Worm (Caenorhabditis elegans) whole organism, L3 larva: ENCODE measurements around the gene txt-13.

ENCODE experiments used
- R02D3.7 ChIP-seq: fragments of 150-350 bp; optimal IDR thresholded peaks from 2 replicates; lab custom pipeline; 2014; ENCODE audit warnings: missing biosample characterization, missing genetic modification characterization
- aly-2 ChIP-seq: fragments of 150-350 bp; optimal IDR thresholded peaks from 2 replicates; lab custom pipeline; 2014; ENCODE audit warnings: missing biosample characterization, missing genetic modification characterization
- ama-1 ChIP-seq: fragments of 150-350 bp; optimal IDR thresholded peaks from 2 replicates; lab custom pipeline; 2018
- ceh-28 ChIP-seq: fragments of 150-350 bp; optimal IDR thresholded peaks from 2 replicates; lab custom pipeline; 2014; ENCODE audit warnings: missing biosample characterization, missing genetic modification reagents, missing genetic modification characterization
- daf-12 ChIP-seq: fragments of 150-350 bp; optimal IDR thresholded peaks from 2 replicates; lab custom pipeline; 2014; ENCODE audit warnings: missing biosample characterization, missing genetic modification reagents, missing genetic modification characterization
- egl-27 ChIP-seq: sonication (generic microtip); optimal IDR thresholded peaks from 4 replicates; lab custom pipeline; 2017; ENCODE audit warnings: missing biosample characterization, missing genetic modification reagents, missing genetic modification characterization
- egl-5 ChIP-seq: fragments of 150-350 bp; optimal IDR thresholded peaks from 2 replicates; lab custom pipeline; 2017; ENCODE audit warnings: missing biosample characterization, missing genetic modification reagents, missing genetic modification characterization, inconsistent platforms
- elt-2 ChIP-seq: sonication (generic microtip); optimal IDR thresholded peaks from 2 replicates; lab custom pipeline; 2016; ENCODE audit warnings: missing genetic modification reagents, mild to moderate bottlenecking, missing genetic modification characterization, missing compliant biosample characterization
- elt-3 ChIP-seq, 3 experiments: fragments of 150-350 bp in 1 of 3; sonication (generic microtip) in 2 of 3; optimal IDR thresholded peaks; 2 replicates in 2 of 3; 4 replicates in 1 of 3; lab custom pipeline; 2014 to 2017; ENCODE audit warnings: missing biosample characterization in 3 of 3, missing genetic modification characterization in 3 of 3
- fkh-10 ChIP-seq: sonication (generic microtip); optimal IDR thresholded peaks from 2 replicates; lab custom pipeline; 2017; ENCODE audit warnings: missing biosample characterization, missing genetic modification reagents, missing genetic modification characterization
- fkh-2 ChIP-seq: fragments of 150-350 bp; optimal IDR thresholded peaks from 2 replicates; lab custom pipeline; 2014; ENCODE audit warnings: missing biosample characterization, missing genetic modification reagents, missing genetic modification characterization
- jun-1 ChIP-seq: fragments of 150-350 bp; optimal IDR thresholded peaks from 2 replicates; lab custom pipeline; 2014; ENCODE audit warnings: missing biosample characterization, missing genetic modification reagents, missing genetic modification characterization
- lin-39 ChIP-seq: fragments of 150-350 bp; optimal IDR thresholded peaks from 2 replicates; lab custom pipeline; 2018; ENCODE audit warnings: missing biosample characterization, missing genetic modification reagents, missing genetic modification characterization
- mdl-1 ChIP-seq: fragments of 150-350 bp; optimal IDR thresholded peaks from 2 replicates; lab custom pipeline; 2014; ENCODE audit warnings: missing biosample characterization, missing genetic modification characterization
- nfya-1 ChIP-seq: sonication (generic microtip); optimal IDR thresholded peaks from 2 replicates; lab custom pipeline; 2017; ENCODE audit warnings: missing genetic modification characterization, mild to moderate bottlenecking, missing compliant biosample characterization, antibody characterized with exemption, moderate library complexity; ENCODE audit not compliant: insufficient read depth
- nhr-11 ChIP-seq: fragments of 150-350 bp; optimal IDR thresholded peaks from 2 replicates; lab custom pipeline; 2014; ENCODE audit warnings: missing biosample characterization, missing genetic modification characterization
- nhr-12 ChIP-seq: fragments of 150-350 bp; optimal IDR thresholded peaks from 2 replicates; lab custom pipeline; 2014; ENCODE audit warnings: missing biosample characterization, missing genetic modification characterization
- nhr-23 ChIP-seq: fragments of 150-350 bp; optimal IDR thresholded peaks from 2 replicates; lab custom pipeline; 2014; ENCODE audit warnings: missing biosample characterization, missing genetic modification reagents, missing genetic modification characterization
- nhr-28 ChIP-seq: fragments of 150-350 bp; optimal IDR thresholded peaks from 2 replicates; lab custom pipeline; 2014; ENCODE audit warnings: missing biosample characterization, missing genetic modification characterization
- nhr-43 ChIP-seq: sonication (generic microtip); optimal IDR thresholded peaks from 2 replicates; lab custom pipeline; 2016; ENCODE audit warnings: mild to moderate bottlenecking, missing genetic modification characterization, missing compliant biosample characterization; ENCODE audit not compliant: poor library complexity, severe bottlenecking
- nhr-67 ChIP-seq: fragments of 150-350 bp; optimal IDR thresholded peaks from 2 replicates; lab custom pipeline; 2014; ENCODE audit warnings: missing biosample characterization, missing genetic modification characterization
- nhr-77 ChIP-seq: fragments of 150-350 bp; optimal IDR thresholded peaks from 2 replicates; lab custom pipeline; 2014; ENCODE audit warnings: missing biosample characterization, missing genetic modification characterization
- pha-4 ChIP-seq: fragments of 150-350 bp; optimal IDR thresholded peaks from 2 replicates; lab custom pipeline; 2014; ENCODE audit warnings: missing biosample characterization, missing genetic modification reagents, missing genetic modification characterization
- pqm-1 ChIP-seq: fragments of 150-350 bp; optimal IDR thresholded peaks from 2 replicates; lab custom pipeline; 2017; ENCODE audit warnings: missing biosample characterization, missing genetic modification characterization, inconsistent platforms
- sea-2 ChIP-seq: fragments of 150-350 bp; sonication (generic microtip); optimal IDR thresholded peaks from 4 replicates; lab custom pipeline; 2014; ENCODE audit warnings: missing biosample characterization, missing genetic modification reagents, missing genetic modification characterization
- snpc-4 ChIP-seq: fragments of 150-350 bp; optimal IDR thresholded peaks from 2 replicates; lab custom pipeline; 2014; ENCODE audit warnings: missing biosample characterization, missing genetic modification characterization
- tbx-2 ChIP-seq: sonication (generic microtip); optimal IDR thresholded peaks from 2 replicates; lab custom pipeline; 2016; ENCODE audit warnings: mild to moderate bottlenecking, missing genetic modification characterization, missing compliant biosample characterization
- zag-1 ChIP-seq: fragments of 150-350 bp; optimal IDR thresholded peaks from 2 replicates; lab custom pipeline; 2014; ENCODE audit warnings: missing biosample characterization, missing genetic modification characterization
- ztf-11 ChIP-seq: fragments of 150-350 bp; optimal IDR thresholded peaks from 2 replicates; lab custom pipeline; 2014; ENCODE audit warnings: missing biosample characterization, missing genetic modification characterization

The txt-13 gene

DNA sequence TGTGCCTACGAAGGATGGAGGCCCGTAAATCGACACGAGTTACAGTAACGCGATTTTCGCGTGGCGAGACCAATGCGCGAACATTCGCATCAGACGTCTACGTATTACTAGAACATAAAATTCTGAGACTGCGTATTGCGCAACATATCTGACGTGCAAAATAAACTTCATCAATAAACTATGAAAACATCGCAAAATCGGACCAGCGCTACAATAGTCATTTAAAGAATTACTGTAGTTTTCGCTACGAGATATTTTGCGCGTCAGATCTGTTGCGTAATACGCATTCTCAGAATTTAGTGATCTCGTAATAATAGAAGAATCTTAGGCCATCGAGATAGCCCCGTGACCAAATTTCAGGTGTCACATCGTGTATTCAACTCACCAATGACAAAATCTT, 23.9 kb downstream of the txt-13 start:
- TF ChIP-seq fkh-2 (tag; lab: Kevin White, UChicago) = no peak
- TF ChIP-seq nhr-77 = no peak
- TF ChIP-seq nfya-1 (tag; lab: Kevin White, UChicago) = no peak
- TF ChIP-seq egl-27 (tag; lab: Kevin White, UChicago) = no peak
- no peak for TF ChIP-seq nhr-67
- no peak for TF ChIP-seq aly-2 (tag; lab: Kevin White, UChicago)
- TF ChIP-seq tbx-2 (tag; lab: Kevin White, UChicago) = no peak
- no peak for TF ChIP-seq nhr-28
- no peak for TF ChIP-seq mdl-1 (tag; lab: Kevin White, UChicago)

DNA sequence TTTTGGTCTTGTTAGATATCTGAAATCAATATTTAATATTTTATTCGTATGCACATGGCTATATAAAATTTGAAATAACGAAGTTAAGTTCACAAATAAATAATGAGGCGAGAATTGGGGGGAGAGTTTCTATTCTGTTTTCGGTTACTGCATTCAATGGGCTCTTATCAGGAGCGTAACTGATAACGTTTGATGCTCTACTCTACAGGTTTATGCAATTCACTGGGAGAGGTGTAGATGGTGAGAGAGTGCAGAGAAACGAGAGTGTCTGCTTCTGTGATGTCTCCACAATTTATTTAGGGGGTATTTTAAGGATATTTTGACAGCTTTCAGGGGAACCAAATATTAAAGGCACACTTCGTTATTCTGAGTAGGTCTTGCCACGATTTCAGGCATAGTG, 24.4 kb downstream of the txt-13 start, which contains the start of gene C14A4.6:
TSS of gene C14A4.6 (minus strand) at position 19 of the 400 bp plus-strand sequence.
- TF ChIP-seq elt-2 (tag; lab: Kevin White, UChicago) (peak; percentile 92), pqm-1 (peak; percentile 70), lin-39 (tag; lab: Kevin White, UChicago) (no peak), nhr-43 (tag; lab: Kevin White, UChicago) (no peak), pha-4 (tag; lab: Kevin White, UChicago) (peak; percentile 33)

ce11 chrII:10596462-10596861, 26.1 kb downstream of the txt-13 start, which contains the start of gene C14A4.7:
TSS of gene C14A4.7 (minus strand) at chrII:10596562.
- TF ChIP-seq R02D3.7 (tag; lab: Kevin White, UChicago) (no peak), fkh-10 (GFP tag; lab: Kevin White, UChicago) (no peak), elt-2 (tag; lab: Kevin White, UChicago) (peak; percentile 16)

DNA sequence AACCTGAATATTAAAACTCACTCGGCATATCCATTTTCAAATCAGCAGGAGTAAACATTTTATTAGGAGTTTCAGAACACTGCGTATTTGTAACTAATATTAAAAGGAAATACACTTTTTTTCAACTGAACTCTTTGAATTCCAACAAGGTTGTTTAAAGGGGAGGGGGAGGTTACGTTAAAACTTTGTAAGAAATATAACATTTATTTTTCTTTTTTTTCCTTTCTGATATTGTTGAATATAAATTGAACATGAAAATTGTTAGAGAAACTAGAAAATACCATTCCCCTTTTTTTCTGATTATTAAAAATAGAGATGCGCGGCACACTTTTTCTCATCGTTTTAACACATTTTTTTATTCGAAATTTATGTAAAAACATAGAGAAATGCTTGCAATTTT, 27.6 kb downstream of the txt-13 start, which contains the start of gene C14A4.8:
TSS of gene C14A4.8 (minus strand) at position 101 of the 400 bp plus-strand sequence.
- no peak for TF ChIP-seq daf-12 (tag; lab: Kevin White, UChicago)
- no peak for TF ChIP-seq elt-2 (tag; lab: Kevin White, UChicago)

ce11 chrII:10598970-10599369, 28.6 kb downstream of the txt-13 start, which contains the start of gene C14A4.9:
TSS of gene C14A4.9 (plus strand) at chrII:10599337.
- TF ChIP-seq nhr-23 (tag; lab: Kevin White, UChicago) (peak; percentile 17), R02D3.7 (tag; lab: Kevin White, UChicago) (no peak), nhr-67 (no peak), pqm-1 (no peak), mdl-1 (tag; lab: Kevin White, UChicago) (no peak), aly-2 (tag; lab: Kevin White, UChicago) (no peak), fkh-2 (tag; lab: Kevin White, UChicago) (no peak), fkh-10 (GFP tag; lab: Kevin White, UChicago) (no peak), sea-2 (no peak), ceh-28 (tag; lab: Kevin White, UChicago) (no peak), egl-27 (tag; lab: Kevin White, UChicago) (no peak), daf-12 (tag; lab: Kevin White, UChicago) (no peak), ama-1 (lab: Kevin White, UChicago) (no peak), elt-3 (tag; optimal IDR thresholded peaks at IDR 0.05; lab: Kevin White, UChicago) (peak; percentile 11 to 84 (median 62))

DNA sequence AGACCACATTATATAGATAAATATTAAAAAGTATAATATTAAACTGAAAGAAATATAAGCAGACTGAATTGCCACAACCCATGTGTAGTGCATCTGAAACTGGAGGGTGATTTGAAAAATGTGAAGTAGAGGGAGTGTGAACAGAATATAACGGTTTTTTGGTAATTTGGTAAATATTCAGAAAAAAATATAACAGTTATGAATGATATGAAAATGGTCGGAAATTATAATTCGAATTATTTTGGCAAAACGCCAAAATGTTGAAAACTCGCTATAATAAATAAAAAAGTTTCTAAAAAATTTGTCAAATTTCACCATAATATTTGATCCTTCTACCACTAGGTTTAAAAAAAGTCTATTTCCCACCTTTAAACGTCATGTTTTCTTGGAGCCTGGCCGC, 31.8 kb downstream of the txt-13 start, which contains the start of gene srv-2:
TSS of gene srv-2 (minus strand) at position 101 of the 400 bp plus-strand sequence.
- TF ChIP-seq ztf-11 (tag; lab: Kevin White, UChicago) = no peak
- TF ChIP-seq nhr-43 (tag; lab: Kevin White, UChicago) = no peak
- TF ChIP-seq pqm-1 = no peak

ce11 chrII:10603560-10603959, 33.2 kb downstream of the txt-13 start:
- peak; percentile 81 for TF ChIP-seq nfya-1 (tag; lab: Kevin White, UChicago)
- no peak for TF ChIP-seq fkh-2 (tag; lab: Kevin White, UChicago)

- TF ChIP-seq jun-1 (no peak), egl-5 (tag; lab: Kevin White, UChicago) (no peak), zag-1 (tag; lab: Kevin White, UChicago) (no peak), nhr-11 (tag; lab: Kevin White, UChicago) (no peak), fkh-10 (GFP tag; lab: Kevin White, UChicago) (no peak), nhr-77 (no peak), lin-39 (tag; lab: Kevin White, UChicago) (no peak), nhr-12 (tag; lab: Kevin White, UChicago) (no peak), snpc-4 (tag; lab: Kevin White, UChicago) (no peak), aly-2 (tag; lab: Kevin White, UChicago) (no peak)
These were observed 35.1 kb downstream of the txt-13 start, which contains the start of gene taf-13 for ce11 chrII:10605512-10605911. TSS of gene taf-13 (minus strand) at chrII:10605612.
